Worm (Caenorhabditis elegans): Measurements from ENCODE around the gene ZK1307.9.

DNA sequence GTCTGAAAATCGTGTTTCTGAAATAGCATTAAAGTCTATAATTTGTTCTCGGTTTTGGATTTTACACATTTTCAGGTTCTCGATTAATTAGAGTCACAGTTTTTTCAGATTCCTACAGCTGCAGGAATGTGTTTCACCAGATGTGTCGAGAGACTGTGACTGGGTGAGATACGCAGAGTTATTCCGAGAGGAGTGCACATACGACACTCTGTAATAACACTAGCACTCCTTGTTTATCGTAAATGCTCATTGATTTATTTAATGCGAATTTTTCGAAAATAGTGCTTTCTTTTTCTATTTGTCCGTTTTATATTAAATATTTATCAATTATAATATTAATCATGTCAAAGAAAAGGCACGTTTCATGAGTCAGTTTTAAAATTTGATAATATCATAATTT lies 18.1 kb downstream of the ZK1307.9 start, which contains the start of gene ZK1320.11:
- TF ChIP-seq nhr-76 (tag; optimal IDR thresholded peaks at IDR 0.05): no peak
- TF ChIP-seq fkh-10 (GFP tag; optimal IDR thresholded peaks at IDR 0.05): no peak
